Worm (Caenorhabditis elegans) whole organism, midembryonic: Measurements from ENCODE around the gene C45H4.14.

Experiments used
- T22C8.4 ChIP-seq: fragments of 200-800 bp; sonication (Bioruptor generic); IDR thresholded peaks from 2 replicates; pipeline ENCODE4 v1.3.6; 2022; ENCODE audit warnings: missing genetic modification characterization, missing compliant biosample characterization
- cog-1 ChIP-seq: sonication (generic microtip); optimal IDR thresholded peaks from 2 replicates; lab custom pipeline; 2016; ENCODE audit warnings: missing genetic modification characterization, missing compliant biosample characterization
- flt-1 ChIP-seq: fragments of 200-800 bp; sonication (Bioruptor generic); IDR thresholded peaks from 2 replicates; pipeline ENCODE4 v1.3.6; 2022; ENCODE audit warnings: missing genetic modification characterization, missing compliant biosample characterization
- klf-2 ChIP-seq: fragments of 200-800 bp; sonication (Bioruptor generic); conservative IDR thresholded peaks from 2 replicates; pipeline ENCODE4 v1.3.6; 2022; ENCODE audit warnings: missing genetic modification reagents, missing genetic modification characterization, missing compliant biosample characterization
- med-1 ChIP-seq: sonication (generic microtip); optimal IDR thresholded peaks from 2 replicates; lab custom pipeline; 2017; ENCODE audit warnings: missing genetic modification characterization, mild to moderate bottlenecking, missing compliant biosample characterization, antibody characterized with exemption, missing genetic modification reagents; ENCODE audit not compliant: insufficient read depth
- ref-1 ChIP-seq: fragments of 200-800 bp; sonication (Bioruptor generic); conservative IDR thresholded peaks from 2 replicates; pipeline ENCODE4 v1.3.6; 2022; ENCODE audit warnings: missing genetic modification reagents, missing genetic modification characterization, missing compliant biosample characterization
- tab-1 ChIP-seq: fragments of 200-800 bp; sonication (Bioruptor generic); IDR thresholded peaks from 2 replicates; pipeline ENCODE4 v1.3.6; 2022; ENCODE audit warnings: missing genetic modification characterization, missing compliant biosample characterization
- ztf-23 ChIP-seq: fragments of 200-800 bp; sonication (Bioruptor generic); IDR thresholded peaks from 2 replicates; pipeline ENCODE4 v1.3.6; 2022; ENCODE audit warnings: missing genetic modification reagents, missing genetic modification characterization, missing compliant biosample characterization
- ztf-29 ChIP-seq: fragments of 200-800 bp; sonication (Bioruptor generic); IDR thresholded peaks from 2 replicates; pipeline ENCODE4 v1.3.6; 2022; ENCODE audit warnings: missing genetic modification reagents, missing genetic modification characterization, missing compliant biosample characterization

DNA sequence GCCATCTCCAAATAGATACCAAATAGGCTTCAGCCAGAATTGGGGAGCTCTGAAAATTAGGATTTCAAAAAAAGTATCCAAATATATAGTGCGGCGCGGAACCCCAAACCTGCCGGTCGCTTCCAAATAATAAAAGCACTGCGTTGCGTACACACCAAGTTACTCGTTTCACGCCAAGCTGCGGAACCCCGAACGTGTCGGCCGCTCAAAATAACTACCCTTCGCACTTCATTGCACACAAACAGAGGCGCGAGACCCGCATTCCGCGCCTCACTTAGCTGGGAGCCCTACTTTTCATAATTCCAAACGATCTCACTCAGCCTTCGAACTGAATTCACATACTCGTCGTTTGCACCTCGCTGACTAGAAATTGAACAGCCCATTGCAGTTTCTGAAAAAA lies 40.4 kb upstream of the C45H4.14 start:
- no peak for TF ChIP-seq cog-1 (tag; lab: Kevin White, UChicago)
- no peak for TF ChIP-seq ztf-29 (GFP tag; lab: Robert Waterston, UW)
- TF ChIP-seq med-1 (GFP tag; lab: Kevin White, UChicago) = no peak
- no peak for TF ChIP-seq tab-1 (GFP tag; lab: Robert Waterston, UW)
- TF ChIP-seq T22C8.4 (GFP tag; lab: Robert Waterston, UW) = no peak
- TF ChIP-seq flt-1 (GFP tag; lab: Robert Waterston, UW) = no peak
- TF ChIP-seq ref-1 (GFP tag; lab: Robert Waterston, UW) = no peak
- no peak for TF ChIP-seq ztf-23 (GFP tag; lab: Robert Waterston, UW)
- no peak for TF ChIP-seq klf-2 (GFP tag; lab: Robert Waterston, UW)
